Fruit fly (Drosophila melanogaster) whole organism, pupa: ENCODE data around the gene Ret.

Experiments used
- CG10348 ChIP-seq: fragments of 200-800 bp; sonication (Bioruptor generic); IDR thresholded peaks from 2 replicates; pipeline ENCODE4 v1.3.6; 2022; ENCODE audit warnings: missing biosample characterization, missing genetic modification characterization
- CG12605 ChIP-seq: fragments of 200-800 bp; sonication (Bioruptor generic); IDR thresholded peaks from 2 replicates; pipeline ENCODE4 v1.3.6; 2022; ENCODE audit warnings: missing biosample characterization, missing genetic modification characterization
- CG13204 ChIP-seq: fragments of 200-800 bp; sonication (Bioruptor generic); optimal IDR thresholded peaks from 2 replicates; lab custom pipeline; 2018; ENCODE audit warnings: missing biosample characterization, mild to moderate bottlenecking, missing genetic modification characterization, moderate library complexity
- CG14655 ChIP-seq: fragments of 200-800 bp; sonication (Bioruptor generic); optimal IDR thresholded peaks from 3 replicates; lab custom pipeline; 2017; ENCODE audit warnings: mild to moderate bottlenecking, missing biosample characterization, missing genetic modification reagents, missing genetic modification characterization
- CG15710 ChIP-seq: fragments of 200-800 bp; sonication (Bioruptor generic); optimal IDR thresholded peaks from 2 replicates; lab custom pipeline; 2018; ENCODE audit warnings: missing biosample characterization, mild to moderate bottlenecking, missing genetic modification characterization, moderate library complexity
- CG17806 ChIP-seq: fragments of 200-800 bp; sonication (Bioruptor generic); optimal IDR thresholded peaks from 2 replicates; lab custom pipeline; 2018; ENCODE audit warnings: missing biosample characterization, mild to moderate bottlenecking, missing genetic modification characterization, moderate library complexity
- CG32121 ChIP-seq: fragments of 200-800 bp; sonication (Bioruptor generic); IDR thresholded peaks from 2 replicates; pipeline ENCODE4 v1.3.6; 2022; ENCODE audit warnings: missing biosample characterization, missing genetic modification characterization
- CG34367 ChIP-seq: fragments of 200-800 bp; sonication (Bioruptor generic); optimal IDR thresholded peaks from 2 replicates; lab custom pipeline; 2018; ENCODE audit warnings: missing biosample characterization, mild to moderate bottlenecking, missing genetic modification characterization
- CG4496 ChIP-seq: fragments of 200-800 bp; sonication (Bioruptor generic); IDR thresholded peaks from 3 replicates; pipeline ENCODE4 v1.3.6; 2022; ENCODE audit warnings: missing biosample characterization, missing genetic modification characterization
- CG8159 ChIP-seq: fragments of 200-800 bp; sonication (Bioruptor generic); optimal IDR thresholded peaks from 3 replicates; lab custom pipeline; 2018; ENCODE audit warnings: missing biosample characterization, mild to moderate bottlenecking, missing genetic modification characterization, moderate library complexity
- CG8301 ChIP-seq: fragments of 200-800 bp; sonication (Bioruptor generic); optimal IDR thresholded peaks from 2 replicates; lab custom pipeline; 2018; ENCODE audit warnings: missing biosample characterization, mild to moderate bottlenecking, missing genetic modification characterization
- CG9948 ChIP-seq: fragments of 200-800 bp; sonication (Bioruptor generic); optimal IDR thresholded peaks from 2 replicates; lab custom pipeline; 2018; ENCODE audit warnings: missing biosample characterization, mild to moderate bottlenecking, missing genetic modification characterization, moderate library complexity
- D1 ChIP-seq: fragments of 200-800 bp; sonication (Bioruptor generic); optimal IDR thresholded peaks from 2 replicates; lab custom pipeline; 2018; ENCODE audit warnings: missing biosample characterization, mild to moderate bottlenecking, missing genetic modification characterization, moderate library complexity
- EcR ChIP-seq: fragments of 200-800 bp; sonication (Bioruptor generic); optimal IDR thresholded peaks from 3 replicates; lab custom pipeline; 2019; ENCODE audit warnings: missing biosample characterization, missing genetic modification characterization, mild to moderate bottlenecking, moderate library complexity, missing genetic modification reagents
- Ets98B ChIP-seq: fragments of 200-800 bp; sonication (Bioruptor generic); IDR thresholded peaks from 2 replicates; pipeline ENCODE4 v1.3.6; 2022; ENCODE audit warnings: missing biosample characterization, missing genetic modification characterization
- Pif1A ChIP-seq: fragments of 200-800 bp; sonication (Bioruptor generic); optimal IDR thresholded peaks from 3 replicates; lab custom pipeline; 2016; ENCODE audit warnings: missing biosample characterization, missing genetic modification characterization
- Pif1B ChIP-seq: fragments of 200-800 bp; sonication (Bioruptor generic); optimal IDR thresholded peaks from 3 replicates; lab custom pipeline; 2016; ENCODE audit warnings: missing biosample characterization, missing genetic modification characterization
- Snoo ChIP-seq: fragments of 200-800 bp; sonication (Bioruptor generic); optimal IDR thresholded peaks from 3 replicates; lab custom pipeline; 2017; ENCODE audit warnings: missing biosample characterization, mild to moderate bottlenecking, missing genetic modification characterization, inconsistent platforms
- fd96Ca ChIP-seq: fragments of 200-800 bp; sonication (Bioruptor generic); IDR thresholded peaks from 3 replicates; pipeline ENCODE4 v1.3.6; 2022; ENCODE audit warnings: missing biosample characterization, missing genetic modification characterization
- gl ChIP-seq: fragments of 200-800 bp; sonication (Bioruptor generic); optimal IDR thresholded peaks from 2 replicates; lab custom pipeline; 2018; ENCODE audit warnings: missing biosample characterization, mild to moderate bottlenecking, missing genetic modification characterization
- rn ChIP-seq: fragments of 200-800 bp; sonication (Bioruptor generic); IDR thresholded peaks from 2 replicates; pipeline ENCODE4 v1.3.6; 2022; ENCODE audit warnings: missing biosample characterization, missing genetic modification characterization

Gene Ret

dm6 chr2L:21221778-21222177, 23.2 kb upstream of the Ret start:
- TF ChIP-seq Snoo (tag; lab: Kevin White, UChicago) = no peak
- no peak for TF ChIP-seq CG8159 (tag; lab: Kevin White, UChicago)
- TF ChIP-seq D1 = no peak
- no peak for TF ChIP-seq CG12605
- no peak for TF ChIP-seq EcR (GFP tag; lab: Kevin White, UChicago)
- no peak for TF ChIP-seq rn
- no peak for TF ChIP-seq CG34367
- TF ChIP-seq, all 21 proteins: peak for 0

DNA sequence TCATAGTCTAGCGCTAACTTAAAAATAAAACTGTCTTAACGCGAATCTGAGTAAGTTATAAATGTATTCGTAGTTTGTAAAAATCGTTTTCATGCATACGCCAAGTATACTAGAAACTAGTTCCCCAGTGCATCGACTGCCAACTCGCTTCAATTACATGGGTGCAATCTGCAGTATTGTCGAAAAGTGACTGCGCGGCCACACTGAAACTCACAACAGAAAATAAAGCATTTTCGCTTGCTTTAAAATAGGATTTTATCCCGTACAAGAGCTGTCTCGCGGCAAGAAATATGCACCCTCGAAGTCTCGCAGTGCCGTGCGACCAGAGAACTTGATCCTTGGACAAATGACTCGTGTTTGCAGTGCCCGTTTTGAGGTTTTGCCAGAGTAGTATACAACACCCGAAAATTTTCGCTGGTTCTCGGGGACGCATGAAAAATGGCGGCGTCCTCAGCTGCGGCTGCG, 22.6 kb upstream of the Ret start, which contains the start of gene CG8677:
Gene CG8677 (plus strand): TSS at position 199 of the 465 bp plus-strand sequence.
- TF ChIP-seq CG32121 (GFP tag; lab: Robert Waterston, UW) = no peak
- peak; percentile 18; the same call in 1 of the 3 replicates for TF ChIP-seq CG4496

DNA sequence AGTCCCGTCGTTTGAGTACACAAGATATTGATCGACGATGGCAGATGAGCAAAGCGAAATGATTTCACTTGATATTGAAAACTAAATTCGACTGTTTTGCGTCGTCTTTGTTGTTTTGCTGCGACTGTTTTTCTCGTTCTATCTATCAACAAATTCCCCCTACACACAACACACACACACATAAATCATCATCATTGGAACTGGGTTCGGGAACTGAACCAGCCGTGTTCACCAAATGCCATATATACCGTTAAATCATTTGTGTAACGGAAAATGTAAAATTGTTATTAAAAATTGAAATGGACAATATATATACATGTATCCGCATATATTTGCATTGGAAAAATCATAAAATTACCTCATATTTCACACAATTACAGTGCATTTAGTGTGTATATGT, 21.8 kb upstream of the Ret start, which contains the start of gene Atg18b:
Gene Atg18b (minus strand): TSS at position 177 of the 400 bp plus-strand sequence.
- TF ChIP-seq CG8159 (tag; lab: Kevin White, UChicago) (no peak), fd96Ca (GFP tag; lab: Robert Waterston, UW) (no peak), CG13204 (GFP tag; lab: Kevin White, UChicago) (no peak), gl (tag; lab: Kevin White, UChicago) (no peak), CG32121 (GFP tag; lab: Robert Waterston, UW) (no peak), rn (no peak), CG9948 (tag; lab: Kevin White, UChicago) (no peak), CG17806 (tag; lab: Kevin White, UChicago) (no peak), Pif1A (GFP tag; lab: Kevin White, UChicago) (no peak), CG15710 (tag; lab: Kevin White, UChicago) (no peak), Snoo (tag; lab: Kevin White, UChicago) (no peak), D1 (no peak), EcR (GFP tag; lab: Kevin White, UChicago) (no peak)

DNA sequence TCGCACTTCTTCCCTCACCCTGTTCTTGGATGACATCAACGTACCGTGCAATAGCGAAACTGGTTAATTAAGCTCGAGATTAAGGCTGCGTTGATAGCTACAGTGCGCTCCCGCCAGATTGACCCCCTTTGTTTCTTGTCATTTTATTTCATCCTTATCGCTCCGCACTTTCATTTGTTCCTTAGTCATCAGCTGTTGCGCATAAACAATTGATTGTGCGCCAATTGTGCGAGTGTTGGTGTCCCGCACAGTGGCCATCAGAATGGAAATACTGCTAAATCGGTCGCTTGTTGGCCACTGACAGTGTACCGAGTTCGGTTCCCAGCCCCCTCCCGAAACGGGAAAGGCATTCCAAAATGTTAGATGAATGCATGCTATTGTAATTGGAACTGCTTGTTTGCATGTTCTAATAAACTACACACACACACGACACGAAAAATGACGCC, 21.1 kb upstream of the Ret start:
- TF ChIP-seq CG15710 (tag; lab: Kevin White, UChicago) (no peak), CG32121 (GFP tag; lab: Robert Waterston, UW) (peak; percentile 30; the same call in 1 of the 2 replicates), CG10348 (no peak), Ets98B (GFP tag; lab: Robert Waterston, UW) (0 out of 2 replicates have a peak, but pooled peaks have one; percentile 33), CG4496 (0 out of 3 replicates have a peak, but pooled peaks have one; percentile 40), EcR (GFP tag; lab: Kevin White, UChicago) (peak; percentile 48), gl (tag; lab: Kevin White, UChicago) (peak; percentile 39), Pif1B (GFP tag; lab: Kevin White, UChicago) (no peak), rn (no peak), CG17806 (tag; lab: Kevin White, UChicago) (peak; percentile 4), fd96Ca (GFP tag; lab: Robert Waterston, UW) (0 out of 3 replicates have a peak, but pooled peaks have one; percentile 69)

dm6 chr2L:21218912-21219246, 20.3 kb upstream of the Ret start:
- TF ChIP-seq fd96Ca (GFP tag; lab: Robert Waterston, UW) (no peak), Ets98B (GFP tag; lab: Robert Waterston, UW) (no peak), gl (tag; lab: Kevin White, UChicago) (no peak), CG12605 (no peak), Pif1A (GFP tag; lab: Kevin White, UChicago) (no peak), Snoo (tag; lab: Kevin White, UChicago) (no peak), EcR (GFP tag; lab: Kevin White, UChicago) (no peak), rn (no peak), CG4496 (no peak), CG15710 (tag; lab: Kevin White, UChicago) (no peak), CG17806 (tag; lab: Kevin White, UChicago) (no peak), D1 (no peak)

DNA sequence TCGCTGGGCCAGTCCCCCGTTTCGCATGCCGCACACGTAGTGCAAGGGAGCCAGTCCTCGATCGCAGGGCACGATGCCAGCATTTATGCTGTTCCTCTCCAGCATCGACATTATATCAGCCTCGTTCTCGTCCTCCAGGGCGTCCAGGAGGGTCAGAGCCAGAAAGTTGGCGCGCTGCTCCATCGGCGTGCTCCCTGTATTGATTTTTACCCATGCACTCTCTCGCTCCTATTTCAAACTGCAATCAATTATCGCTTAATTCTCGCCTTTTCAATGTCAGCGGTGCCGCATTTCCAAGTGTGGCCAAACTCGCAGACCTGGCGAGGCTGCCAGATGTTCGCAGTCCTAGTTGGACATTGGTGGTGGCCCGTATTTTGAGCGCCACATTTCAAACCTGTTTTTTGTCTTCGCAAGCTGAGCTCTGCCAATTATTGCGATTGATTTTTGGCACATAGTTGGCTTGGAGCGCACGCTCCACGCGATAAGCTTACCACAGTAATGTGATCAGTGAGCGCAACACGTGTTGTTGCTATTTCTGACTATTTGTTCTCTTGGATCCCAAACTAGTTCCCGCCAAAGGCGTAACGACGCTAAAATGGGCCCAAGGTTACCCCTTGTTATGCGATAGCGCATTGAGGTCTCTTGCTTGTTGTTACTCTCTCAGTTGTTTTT, 19.8 kb upstream of the Ret start, which contains the start of gene CG8679:
Gene CG8679 (minus strand): TSS at position 305 of the 672 bp plus-strand sequence.
- TF ChIP-seq CG4496 (no peak), CG32121 (GFP tag; lab: Robert Waterston, UW) (no peak), EcR (GFP tag; lab: Kevin White, UChicago) (peak; percentile 15), fd96Ca (GFP tag; lab: Robert Waterston, UW) (0 out of 3 replicates have a peak, but pooled peaks have one; percentile 22), CG10348 (no peak)

DNA sequence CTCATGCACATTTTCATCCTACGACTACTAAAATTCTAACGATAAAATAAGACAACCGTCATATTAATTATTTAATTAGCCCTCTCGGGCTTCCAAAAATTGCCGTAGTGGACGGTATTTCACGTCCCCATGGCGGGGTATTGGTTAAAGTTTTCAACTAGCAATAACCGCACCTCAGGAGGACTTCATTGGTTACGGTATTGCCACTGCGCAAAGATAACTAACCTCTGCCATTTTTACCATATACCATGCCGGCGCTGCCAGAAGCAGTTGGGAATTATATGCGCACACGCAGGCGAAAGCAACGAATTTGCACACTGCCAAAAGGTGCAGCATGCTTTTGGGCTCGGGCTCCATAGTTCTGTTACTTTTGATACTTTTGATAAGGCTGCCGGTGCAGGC, 16.4 kb upstream of the Ret start:
- TF ChIP-seq CG15710 (tag; lab: Kevin White, UChicago) (no peak), Pif1B (GFP tag; lab: Kevin White, UChicago) (no peak), gl (tag; lab: Kevin White, UChicago) (no peak), fd96Ca (GFP tag; lab: Robert Waterston, UW) (no peak), CG12605 (no peak; the same call in 1 of the 2 replicates), CG4496 (peak; percentile 51; the same call in 1 of the 3 replicates), Ets98B (GFP tag; lab: Robert Waterston, UW) (peak; percentile 38; the same call in 1 of the 2 replicates), D1 (peak; percentile 17), Pif1A (GFP tag; lab: Kevin White, UChicago) (no peak), Snoo (tag; lab: Kevin White, UChicago) (peak; percentile 35), CG13204 (GFP tag; lab: Kevin White, UChicago) (no peak), CG32121 (GFP tag; lab: Robert Waterston, UW) (peak; percentile 24; the same call in 1 of the 2 replicates), CG14655 (GFP tag; lab: Kevin White, UChicago) (no peak), CG8301 (no peak), CG8159 (tag; lab: Kevin White, UChicago) (no peak), CG9948 (tag; lab: Kevin White, UChicago) (no peak)
